Fruit fly (Drosophila melanogaster) whole organism, wandering third instar larva: ENCODE results near the gene HisRS.

Experiments
- GATAd ChIP-seq: sonication (Bioruptor generic); optimal IDR thresholded peaks from 2 replicates; lab custom pipeline; 2016; ENCODE audit warnings: missing biosample characterization, missing genetic modification characterization
- HLH106 ChIP-seq: fragments of 200-800 bp; optimal IDR thresholded peaks from 3 replicates; lab custom pipeline; 2019; ENCODE audit warnings: missing biosample characterization, mild to moderate bottlenecking, missing genetic modification characterization, moderate library complexity
- Hr78 ChIP-seq: fragments of >200 bp; optimal IDR thresholded peaks from 2 replicates; lab custom pipeline; 2017; ENCODE audit warnings: missing biosample characterization, missing genetic modification characterization
- N ChIP-seq: fragments of >200 bp; optimal IDR thresholded peaks from 2 replicates; lab custom pipeline; 2018; ENCODE audit warnings: missing biosample characterization, missing external identifiers, missing genetic modification characterization
- brk ChIP-seq: fragments of 200-800 bp; sonication (Bioruptor generic); optimal IDR thresholded peaks from 2 replicates; lab custom pipeline; 2016; ENCODE audit warnings: missing biosample characterization, mild to moderate bottlenecking, missing genetic modification characterization
- ey ChIP-seq: fragments of 200-800 bp; sonication (Bioruptor generic); optimal IDR thresholded peaks from 2 replicates; lab custom pipeline; 2016; ENCODE audit warnings: missing biosample characterization, missing genetic modification characterization
- fru ChIP-seq: fragments of 200-800 bp; sonication (Bioruptor generic); optimal IDR thresholded peaks from 3 replicates; lab custom pipeline; 2016; ENCODE audit warnings: missing biosample characterization, mild to moderate bottlenecking, missing genetic modification characterization
- psq ChIP-seq: fragments of 200-800 bp; sonication (Bioruptor generic); optimal IDR thresholded peaks from 3 replicates; lab custom pipeline; 2017; ENCODE audit warnings: missing biosample characterization, mild to moderate bottlenecking, missing genetic modification characterization, moderate library complexity
- usp ChIP-seq: fragments of >200 bp; optimal IDR thresholded peaks from 2 replicates; lab custom pipeline; 2017; ENCODE audit warnings: missing biosample characterization, missing genetic modification characterization
- woc ChIP-seq: sonication (Bioruptor generic); optimal IDR thresholded peaks from 2 replicates; lab custom pipeline; 2016; ENCODE audit warnings: missing biosample characterization, mild to moderate bottlenecking, missing genetic modification characterization

DNA sequence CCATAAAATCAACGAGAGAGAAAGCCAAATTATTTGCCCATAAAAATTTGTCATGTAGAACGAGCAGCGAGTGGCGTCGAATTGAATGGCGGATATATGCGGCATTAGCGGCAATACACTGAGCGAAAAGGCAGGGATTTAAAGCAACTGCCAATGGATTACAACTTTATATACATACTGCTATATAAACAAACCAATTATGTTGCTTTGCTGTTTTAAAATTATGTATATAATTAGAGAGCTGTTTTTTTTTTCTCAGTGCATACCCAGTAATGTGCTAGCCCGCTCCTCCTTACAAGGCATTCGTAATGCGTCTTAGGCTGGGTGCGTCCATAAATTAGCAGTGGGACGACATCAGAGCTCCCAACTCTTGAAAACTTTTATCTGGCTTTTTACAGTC is 47.3 kb upstream of the HisRS start:
- TF ChIP-seq GATAd (GFP tag; lab: Kevin White, UChicago) (no peak), Hr78 (no peak), psq (GFP tag; lab: Kevin White, UChicago) (no peak), N (GFP tag; lab: Kevin White, UChicago) (no peak), usp (GFP tag; lab: Kevin White, UChicago) (no peak), brk (GFP tag; lab: Kevin White, UChicago) (no peak), ey (GFP tag; lab: Kevin White, UChicago) (no peak), woc (GFP tag; lab: Kevin White, UChicago) (no peak), fru (GFP tag; lab: Kevin White, UChicago) (no peak), HLH106 (tag; lab: Kevin White, UChicago) (no peak)
